Worm (Caenorhabditis elegans): Measurements from ENCODE around the gene F19D8.2.

F19D8.2 gene

DNA sequence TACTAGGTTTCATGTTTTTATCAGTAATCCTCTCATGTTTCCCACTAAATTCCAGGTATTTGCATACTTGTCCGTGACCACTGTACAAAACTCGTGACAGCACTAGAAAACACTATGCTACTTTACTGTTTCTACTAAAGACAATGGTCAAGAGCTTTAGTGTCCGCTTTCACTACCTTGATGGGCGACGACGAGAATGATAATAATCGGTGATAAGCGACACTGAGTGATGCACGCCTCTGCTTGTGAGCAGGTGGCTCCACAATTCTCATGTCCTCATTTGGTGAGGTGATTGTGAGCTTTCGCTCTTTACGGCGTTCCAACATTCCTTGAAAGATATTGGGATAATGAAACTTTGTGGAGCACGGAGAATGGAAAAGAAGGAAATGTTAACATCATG is 31.0 kb upstream of the F19D8.2 start:
- TF ChIP-seq cebp-1 (GFP tag; IDR thresholded peaks at IDR 0.05) (no peak), cebp-1 (tag; optimal IDR thresholded peaks at IDR 0.05) (peak; percentile 5), xnd-1 (tag; optimal IDR thresholded peaks at IDR 0.05) (no peak), nhr-80 (tag; optimal IDR thresholded peaks at IDR 0.05) (peak; percentile 63), egl-18 (GFP tag; IDR thresholded peaks at IDR 0.05) (no peak)

DNA sequence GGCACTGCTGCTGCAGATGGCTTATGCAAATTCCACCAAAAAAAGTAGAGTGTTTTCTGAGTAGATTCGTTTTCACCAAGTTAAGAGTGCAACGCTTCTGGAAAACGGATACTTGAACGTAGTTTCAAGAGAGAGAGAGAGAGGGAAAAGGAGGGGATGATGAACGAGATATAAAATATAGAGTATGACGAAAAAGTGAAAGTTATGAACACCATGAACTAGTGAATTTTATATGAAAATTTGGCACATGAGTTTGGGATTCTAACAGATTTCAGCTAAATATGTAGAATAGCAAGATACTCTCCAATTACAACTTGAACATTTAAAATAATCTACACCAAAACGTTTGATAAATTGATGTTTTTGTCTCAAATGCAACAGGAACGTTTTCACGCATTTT is 24.5 kb upstream of the F19D8.2 start, which contains the start of gene obr-3:
obr-3 (minus strand) TSS at position 101 of the 400 bp plus-strand sequence.
- TF ChIP-seq nhr-80 (tag; optimal IDR thresholded peaks at IDR 0.05) (no peak), dpl-1 (GFP tag; optimal IDR thresholded peaks at IDR 0.05) (no peak), xnd-1 (tag; optimal IDR thresholded peaks at IDR 0.05) (no peak), T07F8.4 (tag; optimal IDR thresholded peaks at IDR 0.05) (no peak), madf-10 (tag; optimal IDR thresholded peaks at IDR 0.05) (no peak), K12H6.12 (tag; optimal IDR thresholded peaks at IDR 0.05) (no peak), ceh-40 (GFP tag; IDR thresholded peaks at IDR 0.05) (no peak), hrde-1 (tag; optimal IDR thresholded peaks at IDR 0.05; ENCODE audit: borderline replicate concordance) (no peak), dox-1 (GFP tag; IDR thresholded peaks at IDR 0.05) (no peak), snpc-1.3 (tag; optimal IDR thresholded peaks at IDR 0.05; ENCODE audit: insufficient read depth) (no peak), B0019.2 (GFP tag; conservative IDR thresholded peaks at IDR 0.05) (no peak), nhr-120 (GFP tag; IDR thresholded peaks at IDR 0.05) (no peak), fkh-3 (tag; optimal IDR thresholded peaks at IDR 0.05) (no peak), B0035.1 (tag; optimal IDR thresholded peaks at IDR 0.05) (no peak), gei-17 (GFP tag; optimal IDR thresholded peaks at IDR 0.05) (no peak), ama-1 (optimal IDR thresholded peaks at IDR 0.05) (no peak), ama-1 (GFP tag; optimal IDR thresholded peaks at IDR 0.05) (no peak), C17E4.6 (GFP tag; IDR thresholded peaks at IDR 0.05) (no peak)

DNA sequence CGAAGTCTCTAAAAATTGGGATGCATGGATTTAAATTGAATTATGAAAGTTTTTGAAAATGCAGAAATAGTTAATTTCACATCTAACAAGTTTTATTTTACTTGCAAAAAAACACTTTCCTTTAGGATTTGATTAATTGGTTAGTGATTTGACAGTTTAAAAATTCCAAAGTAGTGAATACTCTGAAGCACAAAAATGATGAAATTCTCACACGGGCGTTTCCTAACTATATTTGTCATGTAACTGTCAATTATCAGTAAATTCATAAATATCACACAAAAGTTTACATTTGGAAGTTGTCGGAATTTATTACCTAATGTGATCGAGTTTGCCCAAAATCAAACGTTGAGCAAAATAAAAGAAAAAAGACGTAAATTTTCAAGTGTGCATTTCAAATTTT is 23.1 kb upstream of the F19D8.2 start:
- no peak for TF ChIP-seq lin-35 (GFP tag; optimal IDR thresholded peaks at IDR 0.05)
- TF ChIP-seq nhr-80 (tag; optimal IDR thresholded peaks at IDR 0.05) = peak; percentile 22
- TF ChIP-seq nhr-27 (tag; optimal IDR thresholded peaks at IDR 0.05) = no peak
- no peak for TF ChIP-seq dpff-1 (tag; optimal IDR thresholded peaks at IDR 0.05)
- no peak for TF ChIP-seq egrh-3 (GFP tag; IDR thresholded peaks at IDR 0.05)
- no peak for TF ChIP-seq lag-1 (GFP tag; IDR thresholded peaks at IDR 0.05)
- TF ChIP-seq sptf-2 (GFP tag; optimal IDR thresholded peaks at IDR 0.05) = no peak
- TF ChIP-seq athp-1 (tag; optimal IDR thresholded peaks at IDR 0.05) = no peak
- peak; percentile 91 for TF ChIP-seq unc-62 (GFP tag; optimal IDR thresholded peaks at IDR 0.05)
- TF ChIP-seq ztf-28 (GFP tag; IDR thresholded peaks at IDR 0.05) = no peak
- TF ChIP-seq die-1 (tag; optimal IDR thresholded peaks at IDR 0.05) = no peak
- TF ChIP-seq ets-4 (GFP tag; optimal IDR thresholded peaks at IDR 0.05) = no peak
- TF ChIP-seq repo-1 (tag; optimal IDR thresholded peaks at IDR 0.05) = no peak
- no peak for TF ChIP-seq atf-7 (tag; optimal IDR thresholded peaks at IDR 0.05)
- TF ChIP-seq madf-8 (GFP tag; conservative IDR thresholded peaks at IDR 0.05) = no peak
- no peak for TF ChIP-seq F33H1.4 (GFP tag; IDR thresholded peaks at IDR 0.05)
- no peak for TF ChIP-seq F52B5.7 (tag; optimal IDR thresholded peaks at IDR 0.05)
- no peak for TF ChIP-seq hlh-12 (tag; optimal IDR thresholded peaks at IDR 0.05)

Measured in whole organism, young adult.